Fruit fly (Drosophila melanogaster): Measurements from ENCODE around the gene bond.

DNA sequence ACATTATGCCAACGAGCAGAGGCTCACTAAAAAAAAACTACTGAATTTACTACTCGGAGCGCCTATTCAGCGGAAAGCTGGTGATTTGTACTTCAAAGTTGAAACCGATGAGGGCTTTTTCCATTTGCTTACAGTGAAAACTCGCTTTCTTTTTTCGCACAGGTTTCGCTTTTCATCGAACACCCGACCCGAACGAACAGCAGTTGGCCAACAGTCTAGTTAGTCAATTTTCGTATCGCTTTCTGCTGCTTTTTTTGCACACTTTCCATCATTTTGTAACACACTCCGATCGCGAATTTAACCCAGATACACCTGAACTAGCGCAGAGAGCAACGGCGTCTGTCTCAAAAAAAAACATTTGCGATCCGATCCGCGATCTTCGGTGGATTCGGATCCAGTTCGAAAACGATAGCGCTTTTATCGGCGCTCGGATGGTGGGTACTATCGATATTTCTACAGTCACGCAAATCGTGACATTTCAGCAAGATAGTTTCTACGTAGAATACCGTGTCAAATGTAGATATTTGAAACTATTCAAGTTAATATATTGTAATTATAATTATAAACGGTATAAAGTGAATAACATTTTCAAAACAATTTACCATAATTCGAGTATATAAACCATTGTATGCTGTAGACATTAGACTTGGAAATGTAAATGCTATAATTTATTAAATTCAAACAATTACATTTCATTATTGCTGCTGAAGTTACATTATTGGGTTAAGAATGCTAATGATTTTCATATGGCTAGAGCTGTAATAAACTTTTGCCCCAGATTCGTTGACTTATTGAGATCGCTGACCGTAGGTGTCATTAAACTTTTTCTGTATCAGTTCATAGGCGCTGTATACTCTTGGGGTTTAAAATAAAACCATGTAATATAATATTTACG lies 22.0 kb upstream of the bond start, which contains the start of gene CG5346:
- TF ChIP-seq ttk (optimal IDR thresholded peaks at IDR 0.05) (no peak), h (optimal IDR thresholded peaks at IDR 0.05) (no peak)

Measured in Kc167 (cell line).